Worm (Caenorhabditis elegans) whole organism, late embryonic: Measurements from ENCODE around the gene metl-5.
"Not testable (repeated sequence)": the region's sequence is repeated elsewhere in the genome, so short reads cannot be mapped to it uniquely, and the experiment has no call there.

ENCODE experiments used
- F13H6.1 ChIP-seq: sonication (generic microtip); optimal IDR thresholded peaks from 2 replicates; lab custom pipeline; 2016; ENCODE audit warnings: missing genetic modification characterization, missing compliant biosample characterization
- K02D7.2 ChIP-seq: sonication (generic microtip); optimal IDR thresholded peaks from 2 replicates; lab custom pipeline; 2017; ENCODE audit warnings: mild to moderate bottlenecking, missing genetic modification characterization, missing compliant biosample characterization
- K09A11.1 ChIP-seq: sonication (generic microtip); optimal IDR thresholded peaks from 2 replicates; lab custom pipeline; 2017; ENCODE audit warnings: antibody characterized with exemption, mild to moderate bottlenecking, missing genetic modification characterization, missing compliant biosample characterization; ENCODE audit not compliant: insufficient read depth
- Y22D7AL.16 ChIP-seq: sonication (generic microtip); optimal IDR thresholded peaks from 2 replicates; lab custom pipeline; 2016; ENCODE audit warnings: missing genetic modification characterization, missing compliant biosample characterization
- ahr-1 ChIP-seq: sonication (generic microtip); optimal IDR thresholded peaks from 2 replicates; lab custom pipeline; 2016; ENCODE audit warnings: missing genetic modification characterization, missing compliant biosample characterization
- ceh-14 ChIP-seq: sonication (generic microtip); optimal IDR thresholded peaks from 2 replicates; lab custom pipeline; 2016; ENCODE audit warnings: missing genotype, missing genetic modification characterization, missing compliant biosample characterization
- ceh-19 ChIP-seq: fragments of 200-800 bp; sonication (Bioruptor generic); optimal IDR thresholded peaks from 2 replicates; lab custom pipeline; 2018; ENCODE audit warnings: mild to moderate bottlenecking, missing genetic modification characterization, missing compliant biosample characterization
- ceh-31 ChIP-seq: sonication (generic microtip); optimal IDR thresholded peaks from 2 replicates; lab custom pipeline; 2016; ENCODE audit warnings: missing genetic modification characterization, missing compliant biosample characterization
- ceh-34 ChIP-seq: sonication (generic microtip); optimal IDR thresholded peaks from 2 replicates; lab custom pipeline; 2016; ENCODE audit warnings: mild to moderate bottlenecking, missing genetic modification characterization, missing compliant biosample characterization
- ceh-48 ChIP-seq: sonication (generic microtip); optimal IDR thresholded peaks from 2 replicates; lab custom pipeline; 2016; ENCODE audit warnings: missing genetic modification characterization, inconsistent platforms, missing compliant biosample characterization
- che-1 ChIP-seq: sonication (generic microtip); optimal IDR thresholded peaks from 2 replicates; lab custom pipeline; 2016; ENCODE audit warnings: mild to moderate bottlenecking, missing genetic modification characterization, missing compliant biosample characterization
- dve-1 ChIP-seq: sonication (generic microtip); optimal IDR thresholded peaks from 2 replicates; lab custom pipeline; 2017; ENCODE audit warnings: antibody characterized with exemption, mild to moderate bottlenecking, missing genetic modification characterization, missing compliant biosample characterization
- elt-2 ChIP-seq: sonication (generic microtip); optimal IDR thresholded peaks from 2 replicates; lab custom pipeline; 2016; ENCODE audit warnings: missing genetic modification reagents, missing genetic modification characterization, missing compliant biosample characterization
- ets-4 ChIP-seq: sonication (generic microtip); optimal IDR thresholded peaks from 2 replicates; lab custom pipeline; 2016; ENCODE audit warnings: missing genetic modification characterization, missing compliant biosample characterization
- fkh-6 ChIP-seq: sonication (generic microtip); optimal IDR thresholded peaks from 2 replicates; lab custom pipeline; 2016; ENCODE audit warnings: missing genetic modification characterization, missing compliant biosample characterization
- hlh-13 ChIP-seq: fragments of 200-800 bp; sonication (Bioruptor generic); optimal IDR thresholded peaks from 2 replicates; lab custom pipeline; 2018; ENCODE audit warnings: mild to moderate bottlenecking, missing genetic modification characterization, missing compliant biosample characterization
- hlh-30 ChIP-seq: sonication (generic microtip); optimal IDR thresholded peaks from 2 replicates; lab custom pipeline; 2017; ENCODE audit warnings: antibody characterized with exemption, missing genetic modification characterization, missing compliant biosample characterization; ENCODE audit not compliant: insufficient read depth
- lim-6 ChIP-seq: sonication (generic microtip); optimal IDR thresholded peaks from 2 replicates; lab custom pipeline; 2016; ENCODE audit warnings: missing genetic modification characterization, missing compliant biosample characterization
- lin-11 ChIP-seq: fragments of 200-800 bp; sonication (Bioruptor generic); optimal IDR thresholded peaks from 2 replicates; lab custom pipeline; 2018; ENCODE audit warnings: mild to moderate bottlenecking, missing genetic modification characterization, missing compliant biosample characterization
- madf-2 ChIP-seq: sonication (generic microtip); optimal IDR thresholded peaks from 2 replicates; lab custom pipeline; 2017; ENCODE audit warnings: missing genetic modification characterization, missing compliant biosample characterization
- nfya-1 ChIP-seq: sonication (generic microtip); optimal IDR thresholded peaks from 2 replicates; lab custom pipeline; 2017; ENCODE audit warnings: missing genetic modification characterization, mild to moderate bottlenecking, missing compliant biosample characterization, antibody characterized with exemption, moderate library complexity
- npax-4 ChIP-seq: sonication (generic microtip); optimal IDR thresholded peaks from 2 replicates; lab custom pipeline; 2016; ENCODE audit warnings: missing genetic modification characterization, missing compliant biosample characterization
- pag-3 ChIP-seq: sonication (generic microtip); optimal IDR thresholded peaks from 2 replicates; lab custom pipeline; 2016; ENCODE audit warnings: missing compliant biosample characterization, missing genetic modification characterization, borderline replicate concordance
- pha-2 ChIP-seq: sonication (generic microtip); optimal IDR thresholded peaks from 2 replicates; lab custom pipeline; 2017; ENCODE audit warnings: mild to moderate bottlenecking, missing genetic modification characterization, missing compliant biosample characterization
- pqm-1 ChIP-seq: sonication (generic microtip); optimal IDR thresholded peaks from 2 replicates; lab custom pipeline; 2016; ENCODE audit warnings: missing genetic modification characterization, missing compliant biosample characterization
- pros-1 ChIP-seq: fragments of 150-350 bp; optimal IDR thresholded peaks from 2 replicates; lab custom pipeline; 2014; ENCODE audit warnings: missing biosample characterization, missing genetic modification reagents, missing genetic modification characterization
- ref-2 ChIP-seq: sonication (generic microtip); optimal IDR thresholded peaks from 2 replicates; lab custom pipeline; 2016; ENCODE audit warnings: missing genetic modification characterization, missing compliant biosample characterization
- sox-2 ChIP-seq: fragments of 200-800 bp; sonication (Bioruptor generic); IDR thresholded peaks from 2 replicates; pipeline ENCODE4 v1.3.6; 2022; ENCODE audit warnings: missing genetic modification reagents, missing genetic modification characterization, missing compliant biosample characterization
- syd-9 ChIP-seq: sonication (generic microtip); optimal IDR thresholded peaks from 2 replicates; lab custom pipeline; 2016; ENCODE audit warnings: mild to moderate bottlenecking, missing genetic modification characterization, moderate library complexity, missing compliant biosample characterization
- tbx-2 ChIP-seq: sonication (generic microtip); optimal IDR thresholded peaks from 2 replicates; lab custom pipeline; 2016; ENCODE audit warnings: missing genetic modification characterization, missing compliant biosample characterization
- ztf-16 ChIP-seq: sonication (generic microtip); optimal IDR thresholded peaks from 2 replicates; lab custom pipeline; 2017; ENCODE audit warnings: missing genetic modification characterization, missing compliant biosample characterization

Gene metl-5

ce11 chrIII:4779855-4780254, 23.0 kb upstream of the metl-5 start, which contains the start of gene B0393.9:
TSS of gene B0393.9 (minus strand) at chrIII:4780157.
- TF ChIP-seq syd-9 (tag; lab: Kevin White, UChicago) (no peak), K02D7.2 (tag; lab: Kevin White, UChicago) (no peak), madf-2 (tag; lab: Kevin White, UChicago) (no peak), ceh-34 (tag; lab: Kevin White, UChicago) (no peak), ahr-1 (no peak), lim-6 (tag; lab: Kevin White, UChicago) (no peak)

DNA sequence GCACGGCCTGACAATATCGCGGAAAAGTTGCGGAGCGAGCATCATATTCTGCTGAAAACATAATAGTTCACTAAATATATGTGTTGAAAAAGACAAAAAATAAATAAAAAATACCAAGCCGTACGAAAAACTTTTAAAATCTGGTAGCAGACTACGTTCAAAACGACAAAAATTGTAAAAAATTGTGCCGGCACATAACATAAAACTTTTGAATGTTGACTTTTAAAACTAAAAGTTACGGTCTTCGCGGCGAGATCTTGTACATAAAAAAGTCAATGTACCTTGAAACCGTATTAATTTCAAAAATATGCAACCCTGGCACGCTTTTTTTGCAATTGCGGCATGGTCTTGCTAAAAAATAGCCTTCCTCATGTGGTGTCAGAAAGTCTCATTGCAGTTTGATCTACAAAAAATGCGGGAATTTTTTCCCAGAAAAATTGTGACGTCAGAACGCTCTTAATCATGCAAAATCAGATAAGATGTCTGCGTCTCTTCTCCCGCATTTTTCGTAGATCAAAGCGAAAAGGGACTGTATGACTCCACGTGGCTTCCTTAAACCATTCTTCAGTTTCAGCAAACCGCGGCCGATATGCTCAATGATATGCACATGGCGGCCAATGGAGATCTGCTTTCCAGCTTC, 20.8 kb upstream of the metl-5 start, which contains the start of the genes gex-5 and C38D4.10:
gex-5 (minus strand) TSS at position 51 of the 640 bp plus-strand sequence.
C38D4.10 (plus strand) TSS at position 590 of the 640 bp plus-strand sequence.
- TF ChIP-seq npax-4, nfya-1, lin-11 (tag; lab: Kevin White, UChicago): not testable (repeated sequence)

ce11 chrIII:4785131-4785530, 17.7 kb upstream of the metl-5 start, which contains the start of gene enu-3.2:
TSS of gene enu-3.2 (minus strand) at chrIII:4785235.
- not testable (repeated sequence) for TF ChIP-seq K09A11.1, pros-1, ceh-48 (tag; lab: Kevin White, UChicago)

ce11 chrIII:4785714-4786113, 17.1 kb upstream of the metl-5 start, which contains the start of gene mel-28:
TSS of gene mel-28 (plus strand) at chrIII:4786080.
- no peak for TF ChIP-seq npax-4 (tag; lab: Kevin White, UChicago)
- TF ChIP-seq lim-6 (tag; lab: Kevin White, UChicago), result no peak
- TF ChIP-seq sox-2, result no peak
- no peak for TF ChIP-seq F13H6.1 (tag; lab: Kevin White, UChicago)
- no peak for TF ChIP-seq ztf-16

DNA sequence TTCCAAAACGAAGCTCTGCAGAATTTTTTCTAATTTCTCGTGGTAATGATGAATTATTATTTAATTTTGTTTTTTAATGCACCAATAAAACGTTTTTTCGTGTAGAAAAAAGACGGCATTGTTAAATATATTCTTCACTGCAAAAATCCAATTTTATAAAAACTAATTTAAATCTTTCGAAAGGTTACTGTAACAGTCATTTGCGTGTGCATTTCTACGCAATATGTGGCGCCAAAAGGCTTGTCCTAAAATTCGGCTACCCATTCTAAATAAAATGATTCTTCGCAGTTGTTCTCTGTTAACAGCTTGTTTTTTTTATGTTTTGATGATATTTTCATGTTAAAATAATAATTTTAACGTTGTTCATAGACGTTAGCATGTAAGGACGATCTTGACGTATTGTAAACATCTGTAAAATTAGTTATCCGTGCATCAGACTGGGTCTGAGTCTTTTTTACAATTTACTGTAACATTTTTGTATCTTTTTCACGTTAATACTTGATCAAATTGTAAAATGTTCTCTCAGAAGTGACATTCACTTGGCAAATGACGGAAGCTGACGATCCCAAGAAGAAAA, 10.2 kb upstream of the metl-5 start, which contains the start of gene mip-1:
mip-1 (plus strand) TSS at position 527 of the 577 bp plus-strand sequence.
- TF ChIP-seq Y22D7AL.16, result no peak
- TF ChIP-seq pha-2 (tag; lab: Kevin White, UChicago), result no peak
- no peak for TF ChIP-seq ceh-14 (tag; lab: Kevin White, UChicago)

DNA sequence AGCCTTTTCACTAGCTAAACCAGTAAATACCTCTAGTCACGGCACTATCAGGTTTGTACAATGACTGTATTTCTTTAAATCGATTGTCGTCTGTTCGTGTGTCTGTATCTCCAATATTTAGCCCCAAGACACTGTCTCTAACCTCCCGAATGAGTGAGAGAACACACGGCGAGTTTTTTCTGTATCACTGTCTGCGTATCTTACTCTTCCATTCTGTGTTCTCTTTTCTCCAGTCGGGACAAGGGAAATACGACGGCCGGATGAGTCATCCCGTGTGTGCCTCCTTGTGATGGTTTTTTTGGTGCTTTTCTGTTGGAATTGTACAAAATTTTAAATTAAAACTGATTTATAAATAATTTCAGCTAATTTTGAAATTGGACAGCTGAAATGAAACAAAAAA, 6.8 kb upstream of the metl-5 start:
- TF ChIP-seq ets-4 (tag; lab: Kevin White, UChicago) (peak; percentile 48), hlh-30 (tag; lab: Kevin White, UChicago) (peak; percentile 20), pag-3 (tag; lab: Kevin White, UChicago) (no peak), ceh-31 (peak; percentile 26), fkh-6 (tag; lab: Kevin White, UChicago) (no peak), tbx-2 (peak; percentile 19), ref-2 (no peak), pha-2 (tag; lab: Kevin White, UChicago) (no peak), elt-2 (tag; lab: Kevin White, UChicago) (peak; percentile 16), lim-6 (tag; lab: Kevin White, UChicago) (no peak), F13H6.1 (tag; lab: Kevin White, UChicago) (no peak), nfya-1 (tag; lab: Kevin White, UChicago) (peak; percentile 45), dve-1 (no peak), hlh-13 (no peak), che-1 (tag; lab: Kevin White, UChicago) (no peak), pqm-1 (no peak), ceh-19 (GFP tag; lab: Kevin White, UChicago) (no peak)
